Worm (Caenorhabditis elegans): ENCODE measurements around the gene ugt-48.
A peak's percentile ranks its signal among the peaks of the same experiment; 100 is the strongest.

ugt-48 gene

ce11 chrV:5511720-5512119 lies 36.1 kb downstream of the ugt-48 start:
- no peak for TF ChIP-seq hnd-1 (tag; optimal IDR thresholded peaks at IDR 0.05)
- TF ChIP-seq tbx-11 (GFP tag; IDR thresholded peaks at IDR 0.05) = no peak
- TF ChIP-seq pes-1 (GFP tag; IDR thresholded peaks at IDR 0.05) = no peak
- no peak for TF ChIP-seq tbx-37 (GFP tag; conservative IDR thresholded peaks at IDR 0.05)

ce11 chrV:5509966-5510365 lies 37.9 kb downstream of the ugt-48 start:
- TF ChIP-seq F13C5.2 (tag; optimal IDR thresholded peaks at IDR 0.05) (no peak), ets-7 (tag; optimal IDR thresholded peaks at IDR 0.05) (no peak), tbx-37 (GFP tag; conservative IDR thresholded peaks at IDR 0.05) (no peak)

- TF ChIP-seq tbx-11 (GFP tag; IDR thresholded peaks at IDR 0.05) (no peak), tra-4 (tag; optimal IDR thresholded peaks at IDR 0.05) (no peak), ceh-36 (tag; optimal IDR thresholded peaks at IDR 0.05) (no peak)
These were observed 38.7 kb downstream of the ugt-48 start for ce11 chrV:5509134-5509533.

- TF ChIP-seq ets-7 (tag; optimal IDR thresholded peaks at IDR 0.05) (no peak), tbx-37 (GFP tag; conservative IDR thresholded peaks at IDR 0.05) (peak; percentile 66; the same call in 1 of the 2 replicates), flt-1 (GFP tag; IDR thresholded peaks at IDR 0.05) (peak; percentile 49; the same call in 1 of the 2 replicates), aly-1 (tag; optimal IDR thresholded peaks at IDR 0.05) (no peak), tra-4 (tag; optimal IDR thresholded peaks at IDR 0.05) (peak; percentile 9), tbx-11 (GFP tag; IDR thresholded peaks at IDR 0.05) (peak; percentile 47; the same call in 1 of the 2 replicates), ceh-36 (tag; optimal IDR thresholded peaks at IDR 0.05) (peak; percentile 15), F13C5.2 (tag; optimal IDR thresholded peaks at IDR 0.05) (peak; percentile 78), sea-1 (GFP tag; conservative IDR thresholded peaks at IDR 0.05) (0 out of 2 replicates have a peak, but pooled peaks have one; percentile 9), hmg-4 (GFP tag; optimal IDR thresholded peaks at IDR 0.05) (peak; percentile 67), hmbx-1 (tag; optimal IDR thresholded peaks at IDR 0.05) (no peak), ama-1 (optimal IDR thresholded peaks at IDR 0.05) (no peak), scrt-1 (GFP tag; IDR thresholded peaks at IDR 0.05) (0 out of 2 replicates have a peak, but pooled peaks have one; percentile 34), hnd-1 (tag; optimal IDR thresholded peaks at IDR 0.05) (no peak), B0310.2 (tag; optimal IDR thresholded peaks at IDR 0.05) (no peak), pes-1 (GFP tag; IDR thresholded peaks at IDR 0.05) (peak; percentile 67), ceh-13 (GFP tag; optimal IDR thresholded peaks at IDR 0.05) (no peak)
These were observed 42.9 kb downstream of the ugt-48 start, which contains the start of the genes dnj-19 and nhr-47 for ce11 chrV:5504807-5505442. dnj-19 (minus strand) TSS chrV:5504857. nhr-47 (plus strand) TSS chrV:5505253.

ce11 chrV:5504295-5504694 lies 43.6 kb downstream of the ugt-48 start:
- TF ChIP-seq pes-1 (GFP tag; IDR thresholded peaks at IDR 0.05) (no peak), ama-1 (optimal IDR thresholded peaks at IDR 0.05) (no peak), ets-7 (tag; optimal IDR thresholded peaks at IDR 0.05) (no peak), tbx-11 (GFP tag; IDR thresholded peaks at IDR 0.05) (no peak), B0310.2 (tag; optimal IDR thresholded peaks at IDR 0.05) (no peak), flt-1 (GFP tag; IDR thresholded peaks at IDR 0.05) (no peak), tbx-37 (GFP tag; conservative IDR thresholded peaks at IDR 0.05) (no peak), hnd-1 (tag; optimal IDR thresholded peaks at IDR 0.05) (no peak), hmbx-1 (tag; optimal IDR thresholded peaks at IDR 0.05) (no peak), F13C5.2 (tag; optimal IDR thresholded peaks at IDR 0.05) (no peak), scrt-1 (GFP tag; IDR thresholded peaks at IDR 0.05) (no peak), ceh-36 (tag; optimal IDR thresholded peaks at IDR 0.05) (no peak)

ce11 chrV:5502701-5503100 lies 45.2 kb downstream of the ugt-48 start:
- TF ChIP-seq aly-1 (tag; optimal IDR thresholded peaks at IDR 0.05) = no peak
- no peak for TF ChIP-seq hnd-1 (tag; optimal IDR thresholded peaks at IDR 0.05)
- no peak for TF ChIP-seq B0310.2 (tag; optimal IDR thresholded peaks at IDR 0.05)
- no peak for TF ChIP-seq hmg-4 (GFP tag; optimal IDR thresholded peaks at IDR 0.05)
- no peak for TF ChIP-seq scrt-1 (GFP tag; IDR thresholded peaks at IDR 0.05)

- no peak for TF ChIP-seq flt-1 (GFP tag; IDR thresholded peaks at IDR 0.05)
- TF ChIP-seq tra-4 (tag; optimal IDR thresholded peaks at IDR 0.05) = no peak
- TF ChIP-seq hmbx-1 (tag; optimal IDR thresholded peaks at IDR 0.05) = no peak
- TF ChIP-seq tbx-11 (GFP tag; IDR thresholded peaks at IDR 0.05) = no peak
- no peak for TF ChIP-seq scrt-1 (GFP tag; IDR thresholded peaks at IDR 0.05)
- no peak for TF ChIP-seq pes-1 (GFP tag; IDR thresholded peaks at IDR 0.05)
- no peak for TF ChIP-seq ama-1 (optimal IDR thresholded peaks at IDR 0.05)
- no peak for TF ChIP-seq aly-1 (tag; optimal IDR thresholded peaks at IDR 0.05)
- TF ChIP-seq ceh-36 (tag; optimal IDR thresholded peaks at IDR 0.05) = no peak
- no peak for TF ChIP-seq ceh-13 (GFP tag; optimal IDR thresholded peaks at IDR 0.05)
- no peak for TF ChIP-seq hnd-1 (tag; optimal IDR thresholded peaks at IDR 0.05)
These were observed 48.4 kb downstream of the ugt-48 start for ce11 chrV:5499475-5499874.
